Worm (Caenorhabditis elegans) whole organism, L2 larva: ENCODE measurements around the gene unc-31.

Experiments used
- aly-2 ChIP-seq: fragments of 150-350 bp; optimal IDR thresholded peaks from 2 replicates; lab custom pipeline; 2014; ENCODE audit warnings: missing biosample characterization, missing genetic modification characterization
- egl-27 ChIP-seq: sonication (generic microtip); optimal IDR thresholded peaks from 3 replicates; lab custom pipeline; 2017; ENCODE audit warnings: missing biosample characterization, missing genetic modification reagents, missing genetic modification characterization
- nhr-237 ChIP-seq: fragments of 150-350 bp; optimal IDR thresholded peaks from 2 replicates; lab custom pipeline; 2014; ENCODE audit warnings: missing biosample characterization, missing genetic modification characterization

- TF ChIP-seq aly-2 (tag; lab: Kevin White, UChicago): no peak
- peak; percentile 86 for TF ChIP-seq egl-27 (tag; lab: Kevin White, UChicago)
- TF ChIP-seq nhr-237 (tag; lab: Kevin White, UChicago): peak; percentile 80
Measured at ce11 chrIV:12724641-12725040, 49.0 kb upstream of the unc-31 start, which contains the start of the genes T23F6.3 and rbd-1.
